Worm (Caenorhabditis elegans) whole organism, late embryonic: Measurements from ENCODE around the gene dgn-2.

Source experiments
- ceh-22 ChIP-seq: sonication (generic microtip); optimal IDR thresholded peaks from 2 replicates; lab custom pipeline; 2017; ENCODE audit warnings: missing biosample characterization, missing genetic modification characterization
- ceh-24 ChIP-seq: sonication (generic microtip); optimal IDR thresholded peaks from 2 replicates; lab custom pipeline; 2016; ENCODE audit warnings: mild to moderate bottlenecking, missing genetic modification characterization, missing compliant biosample characterization
- ceh-31 ChIP-seq: sonication (generic microtip); optimal IDR thresholded peaks from 2 replicates; lab custom pipeline; 2016; ENCODE audit warnings: missing genetic modification characterization, missing compliant biosample characterization
- ceh-48 ChIP-seq: sonication (generic microtip); optimal IDR thresholded peaks from 2 replicates; lab custom pipeline; 2016; ENCODE audit warnings: missing genetic modification characterization, inconsistent platforms, missing compliant biosample characterization
- ets-4 ChIP-seq: sonication (generic microtip); optimal IDR thresholded peaks from 2 replicates; lab custom pipeline; 2016; ENCODE audit warnings: missing genetic modification characterization, missing compliant biosample characterization
- fax-1 ChIP-seq: sonication (generic microtip); optimal IDR thresholded peaks from 2 replicates; lab custom pipeline; 2016; ENCODE audit warnings: missing genotype, missing genetic modification characterization, missing compliant biosample characterization
- hlh-30 ChIP-seq: sonication (generic microtip); optimal IDR thresholded peaks from 2 replicates; lab custom pipeline; 2017; ENCODE audit warnings: antibody characterized with exemption, missing genetic modification characterization, missing compliant biosample characterization; ENCODE audit not compliant: insufficient read depth
- nfya-1 ChIP-seq: sonication (generic microtip); optimal IDR thresholded peaks from 2 replicates; lab custom pipeline; 2017; ENCODE audit warnings: missing genetic modification characterization, mild to moderate bottlenecking, missing compliant biosample characterization, antibody characterized with exemption, moderate library complexity
- nhr-11 ChIP-seq: fragments of 150-350 bp; optimal IDR thresholded peaks from 2 replicates; lab custom pipeline; 2014; ENCODE audit warnings: missing biosample characterization, missing genetic modification characterization
- odd-2 ChIP-seq: sonication (generic microtip); optimal IDR thresholded peaks from 2 replicates; lab custom pipeline; 2017; ENCODE audit warnings: antibody characterized with exemption, mild to moderate bottlenecking, missing genetic modification characterization, missing compliant biosample characterization
- pag-3 ChIP-seq: sonication (generic microtip); optimal IDR thresholded peaks from 2 replicates; lab custom pipeline; 2016; ENCODE audit warnings: missing compliant biosample characterization, missing genetic modification characterization, borderline replicate concordance
- pha-2 ChIP-seq: sonication (generic microtip); optimal IDR thresholded peaks from 2 replicates; lab custom pipeline; 2017; ENCODE audit warnings: mild to moderate bottlenecking, missing genetic modification characterization, missing compliant biosample characterization
- pha-4 ChIP-seq: fragments of 150-350 bp; optimal IDR thresholded peaks from 2 replicates; lab custom pipeline; 2018; ENCODE audit warnings: missing biosample characterization, missing genetic modification reagents, missing genetic modification characterization
- pqm-1 ChIP-seq: sonication (generic microtip); optimal IDR thresholded peaks from 2 replicates; lab custom pipeline; 2016; ENCODE audit warnings: missing genetic modification characterization, missing compliant biosample characterization

DNA sequence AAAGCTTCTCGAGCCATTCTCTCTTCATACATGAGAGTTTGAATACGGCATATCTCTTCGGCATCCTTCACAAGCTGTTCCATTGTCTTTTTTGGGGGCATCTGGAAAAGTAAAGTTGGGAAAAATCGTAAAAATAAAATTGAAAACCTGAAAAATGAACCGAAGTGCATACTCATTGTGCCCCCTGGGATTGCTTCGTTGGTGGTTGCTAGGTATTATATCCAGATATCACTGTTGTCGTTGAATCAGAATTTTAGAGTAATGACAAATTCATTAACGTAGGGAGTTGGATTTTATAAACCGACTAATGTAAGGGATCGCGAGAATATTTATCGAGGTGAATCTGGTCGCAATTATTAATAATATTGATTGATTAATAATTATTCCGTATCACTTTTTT, 14.2 kb upstream of the dgn-2 start, which contains the start of gene F56C3.10:
- TF ChIP-seq ceh-24 (tag; lab: Kevin White, UChicago) (no peak), hlh-30 (tag; lab: Kevin White, UChicago) (no peak), nfya-1 (tag; lab: Kevin White, UChicago) (no peak), pha-2 (tag; lab: Kevin White, UChicago) (no peak), pha-4 (tag; lab: Kevin White, UChicago) (no peak), nhr-11 (tag; lab: Kevin White, UChicago) (no peak), ets-4 (tag; lab: Kevin White, UChicago) (no peak), fax-1 (no peak), odd-2 (tag; lab: Kevin White, UChicago) (no peak), ceh-31 (tag; lab: Kevin White, UChicago) (no peak), ceh-22 (no peak), ceh-48 (tag; lab: Kevin White, UChicago) (no peak), pqm-1 (tag; lab: Kevin White, UChicago) (no peak), pag-3 (tag; lab: Kevin White, UChicago) (no peak)
